Worm (Caenorhabditis elegans): Measurements from ENCODE around the gene nspa-8.
A peak's percentile ranks its signal among the peaks of the same experiment; 100 is the strongest.

nspa-8 gene

ce11 chrV:14849628-14850027, 22.8 kb upstream of the nspa-8 start (continued):
- TF ChIP-seq dmd-6 (GFP tag; IDR thresholded peaks at IDR 0.05): peak; percentile 84
- no peak for TF ChIP-seq daf-8 (GFP tag; IDR thresholded peaks at IDR 0.05)
- no peak for TF ChIP-seq F37D6.2 (tag; optimal IDR thresholded peaks at IDR 0.05)
- no peak for TF ChIP-seq ceh-44 (GFP tag; IDR thresholded peaks at IDR 0.05)
- peak; percentile 24 for TF ChIP-seq nhr-6 (tag; optimal IDR thresholded peaks at IDR 0.05)
- peak; percentile 34 for TF ChIP-seq pqm-1 (tag; optimal IDR thresholded peaks at IDR 0.05)
- peak; percentile 87 for TF ChIP-seq cey-2 (tag; optimal IDR thresholded peaks at IDR 0.05; ENCODE audit: borderline replicate concordance, insufficient read depth)
- TF ChIP-seq tra-1 (GFP tag; IDR thresholded peaks at IDR 0.05): peak; percentile 86
- TF ChIP-seq hlh-30 (tag; optimal IDR thresholded peaks at IDR 0.05; ENCODE audit: insufficient read depth): peak; percentile 98
- no peak for TF ChIP-seq egl-27 (tag; optimal IDR thresholded peaks at IDR 0.05)
- TF ChIP-seq nhr-77 (tag; optimal IDR thresholded peaks at IDR 0.05): peak; percentile 74
- TF ChIP-seq ceh-20 (GFP tag; IDR thresholded peaks at IDR 0.05): peak; percentile 82
- TF ChIP-seq dmd-8 (GFP tag; IDR thresholded peaks at IDR 0.05): no peak
- peak; percentile 83 for TF ChIP-seq mep-1 (tag; optimal IDR thresholded peaks at IDR 0.05)
- peak; percentile 71 to 96 for TF ChIP-seq mdl-1 (tag; optimal IDR thresholded peaks at IDR 0.05)
- peak; percentile 97 for TF ChIP-seq hlh-11 (tag; optimal IDR thresholded peaks at IDR 0.05)
- peak; percentile 91 for TF ChIP-seq dve-1 (tag; optimal IDR thresholded peaks at IDR 0.05; ENCODE audit: insufficient read depth)
- TF ChIP-seq unc-39 (tag; optimal IDR thresholded peaks at IDR 0.05): no peak
- TF ChIP-seq lin-39 (tag; optimal IDR thresholded peaks at IDR 0.05): no peak
- peak; percentile 41 for TF ChIP-seq T20F7.1 (GFP tag; optimal IDR thresholded peaks at IDR 0.05)
- TF ChIP-seq ZK337.2 (GFP tag; IDR thresholded peaks at IDR 0.05): no peak
- TF ChIP-seq ama-1 (optimal IDR thresholded peaks at IDR 0.05): peak; percentile 69
- no peak for TF ChIP-seq zip-2 (tag; optimal IDR thresholded peaks at IDR 0.05)
- TF ChIP-seq lin-1 (GFP tag; IDR thresholded peaks at IDR 0.05): no peak
- TF ChIP-seq snpc-4 (tag; optimal IDR thresholded peaks at IDR 0.05): no peak
- TF ChIP-seq spr-1 (tag; optimal IDR thresholded peaks at IDR 0.05): peak; percentile 44
- no peak for TF ChIP-seq lir-3 (tag; optimal IDR thresholded peaks at IDR 0.05)
- TF ChIP-seq arid-1 (GFP tag; conservative IDR thresholded peaks at IDR 0.05): no peak
- TF ChIP-seq duxl-1 (tag; optimal IDR thresholded peaks at IDR 0.05; ENCODE audit: poor library complexity): no peak
- peak; percentile 57; the same call in 1 of the 2 replicates for TF ChIP-seq saeg-2 (GFP tag; IDR thresholded peaks at IDR 0.05)

ce11 chrV:14848510-14849206, 21.8 kb upstream of the nspa-8 start:
- no peak for TF ChIP-seq ZK546.5 (tag; optimal IDR thresholded peaks at IDR 0.05)
- peak in 1 of 2 experiments; percentile 99 for TF ChIP-seq unc-62 (GFP tag; optimal IDR thresholded peaks at IDR 0.05 in 1 of 2)
- peak; percentile 4 for TF ChIP-seq unc-62 (tag; optimal IDR thresholded peaks at IDR 0.05)
- peak; percentile 35; the same call in 1 of the 2 replicates for TF ChIP-seq ctbp-1 (GFP tag; IDR thresholded peaks at IDR 0.05)
- TF ChIP-seq T20F7.1 (GFP tag; optimal IDR thresholded peaks at IDR 0.05): peak; percentile 69
- peak; percentile 67; the same call in 1 of the 2 replicates for TF ChIP-seq lin-1 (GFP tag; IDR thresholded peaks at IDR 0.05)
- TF ChIP-seq nhr-11 (tag; optimal IDR thresholded peaks at IDR 0.05): peak; percentile 73
- TF ChIP-seq zag-1 (tag; optimal IDR thresholded peaks at IDR 0.05): no peak
- TF ChIP-seq mxl-2 (GFP tag; conservative IDR thresholded peaks at IDR 0.05): 0 out of 2 replicates have a peak, but pooled peaks have one; percentile 43
- TF ChIP-seq egl-43 (GFP tag; IDR thresholded peaks at IDR 0.05): no peak
- no peak for TF ChIP-seq Y48G9A.11 (GFP tag; IDR thresholded peaks at IDR 0.05)
- peak; percentile 84 for TF ChIP-seq dmd-6 (GFP tag; IDR thresholded peaks at IDR 0.05)
- peak in 1 of 2 experiments; percentile 67 for TF ChIP-seq lsy-2 (tag; optimal IDR thresholded peaks at IDR 0.05)
- TF ChIP-seq lin-13 (GFP tag; optimal IDR thresholded peaks at IDR 0.05): peak; percentile 75
- no peak for TF ChIP-seq D1046.2 (GFP tag; IDR thresholded peaks at IDR 0.05)
- no peak for TF ChIP-seq lir-3 (tag; optimal IDR thresholded peaks at IDR 0.05)
- TF ChIP-seq hlh-11 (tag; optimal IDR thresholded peaks at IDR 0.05): peak; percentile 96
- no peak for TF ChIP-seq lin-38 (GFP tag; IDR thresholded peaks at IDR 0.05)
- TF ChIP-seq mdt-29 (GFP tag; IDR thresholded peaks at IDR 0.05): peak; percentile 87
- TF ChIP-seq zfp-2 (tag; optimal IDR thresholded peaks at IDR 0.05): no peak
- 0 out of 2 replicates have a peak, but pooled peaks have one; percentile 8 for TF ChIP-seq pha-4 (GFP tag; IDR thresholded peaks at IDR 0.05)
- peak; percentile 53 for TF ChIP-seq pha-4 (tag; optimal IDR thresholded peaks at IDR 0.05)
- peak; percentile 44 for TF ChIP-seq mes-2 (tag; optimal IDR thresholded peaks at IDR 0.05; ENCODE audit: poor library complexity, severe bottlenecking)
- TF ChIP-seq aha-1 (tag): peak; percentile 75
